Worm (Caenorhabditis elegans): ENCODE measurements around the gene mrp-2.

ce11 chrX:536365-536764 lies 36.1 kb downstream of the mrp-2 start:
- TF ChIP-seq elt-3 (tag; optimal IDR thresholded peaks at IDR 0.05) (no peak), nhr-12 (tag; optimal IDR thresholded peaks at IDR 0.05) (no peak), lin-13 (tag; optimal IDR thresholded peaks at IDR 0.05) (no peak)
